Fruit fly (Drosophila melanogaster) whole organism, embryonic: Measurements from ENCODE around the gene numb.
A peak's percentile ranks its signal among the peaks of the same experiment; 100 is the strongest.

Source experiments
- Asciz ChIP-seq: fragments of 200-800 bp; sonication (Bioruptor generic); optimal IDR thresholded peaks from 2 replicates; lab custom pipeline; 2017; ENCODE audit warnings: missing biosample characterization, mild to moderate bottlenecking, missing genetic modification characterization, missing genetic modification reagents
- CG11695 ChIP-seq: fragments of 200-800 bp; sonication (Bioruptor generic); IDR thresholded peaks from 3 replicates; pipeline ENCODE4 v1.3.6; 2022; ENCODE audit warnings: missing biosample characterization, missing genetic modification characterization
- CG11696 ChIP-seq: fragments of 200-800 bp; sonication (Bioruptor generic); IDR thresholded peaks from 2 replicates; pipeline ENCODE4 v1.3.6; 2022; ENCODE audit warnings: missing biosample characterization, missing genetic modification characterization
- CG15011 ChIP-seq: fragments of 200-800 bp; sonication (Bioruptor generic); optimal IDR thresholded peaks from 3 replicates; lab custom pipeline; 2018; ENCODE audit warnings: missing biosample characterization, mild to moderate bottlenecking, missing genetic modification characterization
- CG17328 ChIP-seq: fragments of 200-800 bp; sonication (Bioruptor generic); IDR thresholded peaks from 2 replicates; pipeline ENCODE4 v1.3.6; 2022; ENCODE audit warnings: missing biosample characterization, missing genetic modification characterization
- CG18476 ChIP-seq: fragments of 200-800 bp; sonication (Bioruptor generic); optimal IDR thresholded peaks from 2 replicates; lab custom pipeline; 2016; ENCODE audit warnings: missing biosample characterization, mild to moderate bottlenecking, missing genetic modification characterization
- CG18764 ChIP-seq: fragments of 200-800 bp; sonication (Bioruptor generic); optimal IDR thresholded peaks from 3 replicates; lab custom pipeline; 2016; ENCODE audit warnings: missing biosample characterization, missing genetic modification characterization
- CG2889 ChIP-seq: fragments of 200-800 bp; sonication (Bioruptor generic); IDR thresholded peaks from 3 replicates; pipeline ENCODE4 v1.3.6; 2022; ENCODE audit warnings: missing biosample characterization, missing genetic modification characterization
- CG34376 ChIP-seq: fragments of 200-800 bp; sonication (Bioruptor generic); optimal IDR thresholded peaks from 2 replicates; lab custom pipeline; 2018; ENCODE audit warnings: missing biosample characterization, mild to moderate bottlenecking, missing genetic modification characterization
- CG3726 ChIP-seq: fragments of 200-800 bp; sonication (Bioruptor generic); IDR thresholded peaks from 3 replicates; pipeline ENCODE4, ENCODE4 v1.3.6; 2022; ENCODE audit warnings: missing biosample characterization, missing genetic modification characterization
- CG6272 ChIP-seq: fragments of 200-800 bp; sonication (Bioruptor generic); IDR thresholded peaks from 2 replicates; pipeline ENCODE4 v1.3.6; 2022; ENCODE audit warnings: missing biosample characterization, missing genetic modification characterization
- CG8765 ChIP-seq: fragments of 200-800 bp; sonication (Bioruptor generic); IDR thresholded peaks from 2 replicates; pipeline ENCODE4 v1.3.6; 2022; ENCODE audit warnings: missing biosample characterization, missing genetic modification characterization
- CG9437 ChIP-seq: fragments of 200-800 bp; sonication (Bioruptor generic); optimal IDR thresholded peaks from 2 replicates; lab custom pipeline; 2018; ENCODE audit warnings: missing biosample characterization, mild to moderate bottlenecking, missing genetic modification characterization
- Chrac-16 ChIP-seq: fragments of 200-800 bp; sonication (Bioruptor generic); optimal IDR thresholded peaks from 3 replicates; lab custom pipeline; 2016; ENCODE audit warnings: missing biosample characterization, missing genetic modification characterization
- D ChIP-seq, 2 experiments: fragments of 200-800 bp in 1 of 2; fragments of >200 bp in 1 of 2; sonication (Bioruptor generic) in 1 of 2; optimal IDR thresholded peaks; 2 replicates in 1 of 2; 3 replicates in 1 of 2; lab custom pipeline; 2017; ENCODE audit warnings: mild to moderate bottlenecking in 1 of 2, missing biosample characterization in 1 of 2, missing genetic modification characterization in 1 of 2, missing genetic modification reagents in 1 of 2
- D19B ChIP-seq: fragments of 200-800 bp; sonication (Bioruptor generic); optimal IDR thresholded peaks from 2 replicates; lab custom pipeline; 2017; ENCODE audit warnings: missing biosample characterization, mild to moderate bottlenecking, missing genetic modification characterization
- Dek ChIP-seq: fragments of 200-800 bp; sonication (Bioruptor generic); optimal IDR thresholded peaks from 3 replicates; lab custom pipeline; 2019; ENCODE audit warnings: missing biosample characterization, mild to moderate bottlenecking, missing genetic modification characterization, moderate library complexity
- E2f1 ChIP-seq: fragments of 200-800 bp; sonication (Bioruptor generic); IDR thresholded peaks from 2 replicates; pipeline ENCODE4 v1.3.6; 2022; ENCODE audit warnings: missing biosample characterization, missing genetic modification characterization
- Ets97D ChIP-seq: fragments of 200-800 bp; sonication (Bioruptor generic); optimal IDR thresholded peaks from 3 replicates; lab custom pipeline; 2016; ENCODE audit warnings: missing biosample characterization, missing genetic modification characterization
- H15 ChIP-seq: fragments of 200-800 bp; sonication (Bioruptor generic); IDR thresholded peaks from 3 replicates; pipeline ENCODE4 v1.3.6; 2022; ENCODE audit warnings: missing biosample characterization, missing genetic modification characterization
- Hr3 ChIP-seq: fragments of 200-800 bp; sonication (Bioruptor generic); optimal IDR thresholded peaks from 3 replicates; lab custom pipeline; 2016; ENCODE audit warnings: missing biosample characterization, missing genetic modification characterization
- Hr51 ChIP-seq, 2 experiments: fragments of 200-800 bp; sonication (Bioruptor generic); optimal IDR thresholded peaks; 2 replicates in 1 of 2; 3 replicates in 1 of 2; lab custom pipeline; 2016 to 2018; ENCODE audit warnings: missing biosample characterization in 2 of 2, missing genetic modification characterization in 2 of 2, mild to moderate bottlenecking in 1 of 2, moderate library complexity in 1 of 2
- Kr ChIP-seq: fragments of 200-800 bp; sonication (Bioruptor generic); optimal IDR thresholded peaks from 2 replicates; lab custom pipeline; 2017; ENCODE audit warnings: missing biosample characterization, mild to moderate bottlenecking, missing genetic modification characterization
- MBD-R2 ChIP-seq: fragments of 200-800 bp; sonication (Bioruptor generic); IDR thresholded peaks from 2 replicates; pipeline ENCODE4 v1.3.6; 2022; ENCODE audit warnings: missing biosample characterization, missing genetic modification characterization
- MTF-1 ChIP-seq: fragments of 200-800 bp; sonication (Bioruptor generic); optimal IDR thresholded peaks from 2 replicates; lab custom pipeline; 2018; ENCODE audit warnings: missing biosample characterization, mild to moderate bottlenecking, missing genetic modification characterization, borderline replicate concordance
- Meics ChIP-seq: fragments of 200-800 bp; sonication (Bioruptor generic); optimal IDR thresholded peaks from 2 replicates; lab custom pipeline; 2017; ENCODE audit warnings: missing biosample characterization, mild to moderate bottlenecking, missing genetic modification characterization
- NFAT ChIP-seq: fragments of 200-800 bp; sonication (Bioruptor generic); IDR thresholded peaks from 2 replicates; pipeline ENCODE4 v1.3.6; 2022; ENCODE audit warnings: missing biosample characterization, missing genetic modification characterization
- NK7.1 ChIP-seq: fragments of 200-800 bp; sonication (Bioruptor generic); optimal IDR thresholded peaks from 3 replicates; lab custom pipeline; 2016; ENCODE audit warnings: missing biosample characterization, missing genetic modification characterization
- Neu2 ChIP-seq: fragments of 200-800 bp; sonication (Bioruptor generic); optimal IDR thresholded peaks from 3 replicates; lab custom pipeline; 2016; ENCODE audit warnings: missing biosample characterization, missing genetic modification characterization, borderline replicate concordance
- NfI ChIP-seq: fragments of 200-800 bp; sonication (Bioruptor generic); optimal IDR thresholded peaks from 3 replicates; lab custom pipeline; 2018; ENCODE audit warnings: missing biosample characterization, mild to moderate bottlenecking, missing genetic modification characterization, moderate library complexity
- Six4 ChIP-seq: fragments of 200-800 bp; sonication (Bioruptor generic); optimal IDR thresholded peaks from 2 replicates; lab custom pipeline; 2016; ENCODE audit warnings: missing biosample characterization, missing genetic modification characterization
- ash1 ChIP-seq: fragments of 200-800 bp; sonication (Bioruptor generic); optimal IDR thresholded peaks from 2 replicates; lab custom pipeline; 2018; ENCODE audit warnings: missing biosample characterization, mild to moderate bottlenecking, missing genetic modification characterization
- bbx ChIP-seq: fragments of 200-800 bp; sonication (Bioruptor generic); IDR thresholded peaks from 2 replicates; pipeline ENCODE4 v1.3.6; 2022; ENCODE audit warnings: missing biosample characterization, missing genetic modification characterization; ENCODE audit not compliant: partially characterized antibody
- corto ChIP-seq: fragments of 200-800 bp; sonication (Bioruptor generic); optimal IDR thresholded peaks from 2 replicates; lab custom pipeline; 2016; ENCODE audit warnings: missing biosample characterization, mild to moderate bottlenecking, missing genetic modification characterization, moderate library complexity
- dm ChIP-seq: fragments of 200-800 bp; sonication (Bioruptor generic); optimal IDR thresholded peaks from 3 replicates; lab custom pipeline; 2016; ENCODE audit warnings: missing biosample characterization, missing genetic modification characterization
- gcm2 ChIP-seq: fragments of 200-800 bp; sonication (Bioruptor generic); optimal IDR thresholded peaks from 2 replicates; lab custom pipeline; 2016; ENCODE audit warnings: missing biosample characterization, missing genetic modification characterization
- gro ChIP-seq: fragments of 200-800 bp; sonication (Bioruptor generic); optimal IDR thresholded peaks from 2 replicates; lab custom pipeline; 2016; ENCODE audit warnings: missing biosample characterization, missing genetic modification characterization
- gsb ChIP-seq: fragments of 200-800 bp; sonication (Bioruptor generic); IDR thresholded peaks from 2 replicates; pipeline ENCODE4 v1.3.6; 2022; ENCODE audit warnings: missing biosample characterization, missing genetic modification characterization
- gt ChIP-seq: fragments of 200-800 bp; sonication (Bioruptor generic); IDR thresholded peaks from 2 replicates; pipeline ENCODE4 v1.3.6; 2022; ENCODE audit warnings: missing biosample characterization, missing genetic modification characterization
- her ChIP-seq: fragments of 200-800 bp; sonication (Bioruptor generic); optimal IDR thresholded peaks from 2 replicates; lab custom pipeline; 2016; ENCODE audit warnings: missing biosample characterization, missing genetic modification characterization
- insv ChIP-seq, 2 experiments: fragments of 200-800 bp; sonication (Bioruptor generic); optimal IDR thresholded peaks; 3 replicates each; lab custom pipeline; 2016 to 2018; ENCODE audit warnings: missing biosample characterization in 2 of 2, missing genetic modification characterization in 2 of 2
- mirr ChIP-seq: fragments of 200-800 bp; sonication (Bioruptor generic); optimal IDR thresholded peaks from 3 replicates; lab custom pipeline; 2018; ENCODE audit warnings: missing biosample characterization, mild to moderate bottlenecking, missing genetic modification characterization
- p53 ChIP-seq: fragments of 200-800 bp; sonication (Bioruptor generic); optimal IDR thresholded peaks from 2 replicates; lab custom pipeline; 2016; ENCODE audit warnings: missing biosample characterization, missing genetic modification characterization
- phol ChIP-seq: fragments of 200-800 bp; sonication (Bioruptor generic); optimal IDR thresholded peaks from 3 replicates; lab custom pipeline; 2018; ENCODE audit warnings: missing biosample characterization, mild to moderate bottlenecking, missing genetic modification characterization, moderate library complexity
- tll ChIP-seq, 2 experiments: fragments of 200-800 bp in 1 of 2; fragments of >200 bp in 1 of 2; sonication (Bioruptor generic) in 1 of 2; optimal IDR thresholded peaks; 2 replicates each; lab custom pipeline; 2017 to 2019; ENCODE audit warnings: missing biosample characterization in 2 of 2, missing genetic modification characterization in 2 of 2, mild to moderate bottlenecking in 1 of 2, moderate library complexity in 1 of 2
- tna ChIP-seq: fragments of 200-800 bp; sonication (Bioruptor generic); IDR thresholded peaks from 2 replicates; pipeline ENCODE4 v1.3.6; 2022; ENCODE audit warnings: missing biosample characterization, missing genetic modification characterization; ENCODE audit not compliant: partially characterized antibody
- tx ChIP-seq: fragments of 200-800 bp; sonication (Bioruptor generic); optimal IDR thresholded peaks from 2 replicates; lab custom pipeline; 2016; ENCODE audit warnings: missing biosample characterization, missing genetic modification characterization
- wek ChIP-seq: fragments of 200-800 bp; sonication (Bioruptor generic); optimal IDR thresholded peaks from 3 replicates; lab custom pipeline; 2018; ENCODE audit warnings: missing biosample characterization, mild to moderate bottlenecking, missing genetic modification characterization, moderate library complexity

The numb gene

dm6 chr2L:9498185-9498984 lies 61.1 kb downstream of the numb start (continued):
- TF ChIP-seq corto (GFP tag; lab: Kevin White, UChicago) (no peak), tna (GFP tag; lab: Robert Waterston, UW) (no peak), CG3726 (GFP tag; lab: Robert Waterston, UW) (no peak), Kr (GFP tag; lab: Kevin White, UChicago) (no peak), CG18764 (GFP tag; lab: Kevin White, UChicago) (peak; percentile 27), D (optimal IDR thresholded peaks at IDR 0.05; lab: Kevin White, UChicago) (no peak), D (GFP tag; optimal IDR thresholded peaks at IDR 0.05; lab: Kevin White, UChicago) (peak; percentile 51), dm (GFP tag; lab: Kevin White, UChicago) (no peak), insv (GFP tag; optimal IDR thresholded peaks at IDR 0.05; lab: Kevin White, UChicago) (no peak), Chrac-16 (GFP tag; lab: Kevin White, UChicago) (peak; percentile 47), bbx (GFP tag; lab: Robert Waterston, UW) (no peak), gt (GFP tag; lab: Robert Waterston, UW) (no peak), p53 (GFP tag; lab: Kevin White, UChicago) (no peak), her (no peak), Meics (peak; percentile 75), Hr3 (GFP tag; lab: Kevin White, UChicago) (peak; percentile 45), gro (GFP tag; lab: Kevin White, UChicago) (peak; percentile 52), CG11695 (GFP tag; lab: Robert Waterston, UW) (peak; percentile 71; the same call in 2 of the 3 replicates), NK7.1 (GFP tag; lab: Kevin White, UChicago) (peak; percentile 41), CG18476 (GFP tag; lab: Kevin White, UChicago) (peak; percentile 34), tx (peak; percentile 62), gsb (GFP tag; lab: Robert Waterston, UW) (peak; percentile 23; the same call in 1 of the 2 replicates), H15 (peak; percentile 56; the same call in 1 of the 3 replicates), MTF-1 (GFP tag; lab: Kevin White, UChicago) (no peak), tll (GFP tag; optimal IDR thresholded peaks at IDR 0.05; lab: Kevin White, UChicago) (no peak), wek (GFP tag; lab: Kevin White, UChicago) (no peak), CG6272 (0 out of 2 replicates have a peak, but pooled peaks have one; percentile 30), CG17328 (GFP tag; lab: Robert Waterston, UW) (peak; percentile 42; the same call in 1 of the 2 replicates), Neu2 (GFP tag; lab: Kevin White, UChicago) (no peak), mirr (GFP tag; lab: Kevin White, UChicago) (peak; percentile 83), NfI (GFP tag; lab: Kevin White, UChicago) (peak; percentile 49), ash1 (no peak), Dek (tag; lab: Kevin White, UChicago) (peak; percentile 67), CG34376 (GFP tag; lab: Kevin White, UChicago) (peak; percentile 95), E2f1 (GFP tag; lab: Robert Waterston, UW) (peak; percentile 63), Six4 (GFP tag; lab: Kevin White, UChicago) (peak; percentile 32), D19B (GFP tag; lab: Kevin White, UChicago) (peak; percentile 95), CG11696 (0 out of 2 replicates have a peak, but pooled peaks have one; percentile 18), MBD-R2 (GFP tag; lab: Robert Waterston, UW) (no peak; the same call in 1 of the 2 replicates), CG9437 (GFP tag; lab: Kevin White, UChicago) (peak; percentile 62), Ets97D (GFP tag; lab: Kevin White, UChicago) (peak; percentile 27), CG2889 (GFP tag; lab: Robert Waterston, UW) (peak; percentile 20; the same call in 1 of the 3 replicates), Hr51 (GFP tag; optimal IDR thresholded peaks at IDR 0.05; lab: Kevin White, UChicago) (peak; percentile 43 to 76), CG8765 (GFP tag; lab: Robert Waterston, UW) (no peak), gcm2 (GFP tag; lab: Kevin White, UChicago) (peak; percentile 27), NFAT (GFP tag; lab: Robert Waterston, UW) (no peak), phol (tag; lab: Kevin White, UChicago) (peak; percentile 67), CG15011 (GFP tag; lab: Kevin White, UChicago) (peak; percentile 25), Asciz (peak; percentile 50)
